Worm (Caenorhabditis elegans): Measurements from ENCODE around the gene C07G1.7.

C07G1.7 gene

DNA sequence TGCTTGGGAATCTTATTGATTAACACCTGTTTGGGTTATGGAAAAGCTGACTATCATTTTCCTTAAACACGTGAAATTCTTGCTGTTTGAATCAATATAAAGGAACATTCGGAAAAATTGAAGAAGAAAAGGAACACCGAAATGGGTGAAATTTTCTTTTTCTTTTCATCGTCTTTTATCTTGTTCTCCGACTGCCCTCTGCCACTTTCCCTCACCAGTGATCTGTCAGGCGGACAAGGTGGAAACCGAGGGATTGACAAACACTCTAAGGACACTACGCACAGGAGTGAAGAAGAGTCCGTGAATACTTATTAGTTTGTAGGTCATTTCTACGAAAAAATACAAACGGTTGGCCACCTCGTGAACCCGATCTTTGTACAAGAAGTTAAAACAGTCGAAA is 21.6 kb upstream of the C07G1.7 start:
- TF ChIP-seq blmp-1 (tag; optimal IDR thresholded peaks at IDR 0.05; ENCODE audit: insufficient read depth) (peak; percentile 42), snpc-4 (tag; optimal IDR thresholded peaks at IDR 0.05) (no peak)

DNA sequence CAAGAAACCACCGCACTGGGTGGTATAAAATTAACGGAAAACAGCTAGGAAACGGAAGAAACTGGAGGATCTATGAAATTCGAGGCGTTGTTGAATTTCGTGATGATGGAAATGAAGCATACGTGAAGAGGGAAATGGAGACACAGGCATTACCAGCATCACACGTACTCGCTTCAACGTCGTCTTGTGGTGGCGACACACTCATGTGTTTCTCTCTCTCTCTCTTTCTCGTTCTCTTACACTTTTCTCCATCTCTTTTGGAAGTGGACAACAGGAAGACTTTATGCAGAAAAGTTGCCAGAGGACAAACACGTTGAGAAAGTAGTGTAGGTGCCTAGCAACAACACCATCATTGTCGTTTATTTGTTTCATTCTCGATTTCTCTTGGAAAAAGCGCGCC is 20.8 kb upstream of the C07G1.7 start:
- TF ChIP-seq ztf-1 (GFP tag; conservative IDR thresholded peaks at IDR 0.05) (no peak), nhr-129 (tag; optimal IDR thresholded peaks at IDR 0.05) (peak; percentile 80), lin-11 (tag; optimal IDR thresholded peaks at IDR 0.05) (peak; percentile 55), ztf-11 (tag; optimal IDR thresholded peaks at IDR 0.05) (no peak), crh-2 (tag; optimal IDR thresholded peaks at IDR 0.05) (peak; percentile 33), ceh-82 (tag; optimal IDR thresholded peaks at IDR 0.05) (no peak), unc-55 (GFP tag; optimal IDR thresholded peaks at IDR 0.05) (peak; percentile 73), snpc-4 (tag; optimal IDR thresholded peaks at IDR 0.05) (no peak), mdl-1 (tag; optimal IDR thresholded peaks at IDR 0.05) (no peak), ceh-16 (tag; optimal IDR thresholded peaks at IDR 0.05) (no peak), ztf-4 (tag; optimal IDR thresholded peaks at IDR 0.05) (no peak), C34F6.9 (tag; optimal IDR thresholded peaks at IDR 0.05) (peak; percentile 57), lin-13 (GFP tag; optimal IDR thresholded peaks at IDR 0.05) (no peak), unc-39 (tag; optimal IDR thresholded peaks at IDR 0.05) (no peak), gmeb-1 (tag; optimal IDR thresholded peaks at IDR 0.05) (no peak), lsy-2 (tag; optimal IDR thresholded peaks at IDR 0.05) (peak in 1 of 2 experiments; percentile 47), aly-2 (tag; optimal IDR thresholded peaks at IDR 0.05) (no peak), egl-27 (tag; optimal IDR thresholded peaks at IDR 0.05) (no peak), fos-1 (tag; optimal IDR thresholded peaks at IDR 0.05) (peak; percentile 25), sma-3 (GFP tag; optimal IDR thresholded peaks at IDR 0.05) (no peak), skn-1 (tag; optimal IDR thresholded peaks at IDR 0.05) (no peak), mbf-1 (tag; optimal IDR thresholded peaks at IDR 0.05) (no peak), nhr-11 (tag; optimal IDR thresholded peaks at IDR 0.05) (no peak)

DNA sequence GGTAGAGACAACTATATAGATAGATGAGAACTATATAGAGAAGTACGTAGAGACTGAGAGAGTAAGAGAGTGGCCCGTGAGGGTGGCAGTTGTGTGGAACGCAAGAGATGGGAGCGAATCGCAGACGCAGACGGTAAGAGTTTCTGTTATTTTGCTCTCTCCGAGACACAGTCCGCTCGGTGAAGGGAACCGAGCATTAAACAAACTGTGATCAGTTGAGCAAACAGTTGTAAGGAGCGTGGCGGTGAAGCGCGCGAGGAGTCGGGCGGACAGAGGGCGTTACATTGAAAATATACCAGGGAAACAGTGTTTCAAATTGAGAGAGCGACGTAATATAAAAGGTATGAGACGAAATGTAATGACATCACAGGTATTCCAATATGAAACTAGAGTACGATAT is 17.9 kb upstream of the C07G1.7 start:
- TF ChIP-seq F13H6.1 (tag; optimal IDR thresholded peaks at IDR 0.05) (peak; percentile 91), zag-1 (tag; optimal IDR thresholded peaks at IDR 0.05) (no peak), unc-62 (GFP tag; optimal IDR thresholded peaks at IDR 0.05) (no peak), nhr-23 (tag; optimal IDR thresholded peaks at IDR 0.05) (no peak), nhr-21 (tag; optimal IDR thresholded peaks at IDR 0.05) (no peak), ceh-16 (tag; optimal IDR thresholded peaks at IDR 0.05) (no peak), nhr-12 (tag; optimal IDR thresholded peaks at IDR 0.05) (no peak), unc-39 (tag; optimal IDR thresholded peaks at IDR 0.05) (no peak), ztf-11 (tag; optimal IDR thresholded peaks at IDR 0.05) (no peak), nhr-77 (tag; optimal IDR thresholded peaks at IDR 0.05) (no peak), ama-1 (optimal IDR thresholded peaks at IDR 0.05) (no peak), nhr-11 (tag; optimal IDR thresholded peaks at IDR 0.05) (no peak), lin-11 (tag; optimal IDR thresholded peaks at IDR 0.05) (no peak), sem-4 (tag; optimal IDR thresholded peaks at IDR 0.05) (no peak), lin-39 (tag; optimal IDR thresholded peaks at IDR 0.05) (no peak), Y55F3AM.14 (GFP tag; optimal IDR thresholded peaks at IDR 0.05) (no peak), nhr-129 (tag; optimal IDR thresholded peaks at IDR 0.05) (peak; percentile 52), aly-2 (tag; optimal IDR thresholded peaks at IDR 0.05) (no peak), crh-2 (tag; optimal IDR thresholded peaks at IDR 0.05) (peak; percentile 29), sma-9 (GFP tag; optimal IDR thresholded peaks at IDR 0.05) (peak; percentile 80), sma-9 (tag; optimal IDR thresholded peaks at IDR 0.05) (no peak), ztf-1 (GFP tag; conservative IDR thresholded peaks at IDR 0.05) (no peak), ceh-82 (tag; optimal IDR thresholded peaks at IDR 0.05) (no peak), mab-5 (tag; optimal IDR thresholded peaks at IDR 0.05) (no peak), peb-1 (tag; optimal IDR thresholded peaks at IDR 0.05) (no peak), nhr-6 (tag; optimal IDR thresholded peaks at IDR 0.05) (no peak), nhr-25 (tag; optimal IDR thresholded peaks at IDR 0.05) (peak; percentile 2), blmp-1 (tag; optimal IDR thresholded peaks at IDR 0.05; ENCODE audit: insufficient read depth) (no peak), sma-3 (GFP tag; optimal IDR thresholded peaks at IDR 0.05) (peak; percentile 50), R02D3.7 (tag; optimal IDR thresholded peaks at IDR 0.05) (no peak), ztf-4 (tag; optimal IDR thresholded peaks at IDR 0.05) (no peak), fos-1 (tag; optimal IDR thresholded peaks at IDR 0.05) (peak; percentile 4), mbf-1 (tag; optimal IDR thresholded peaks at IDR 0.05) (no peak), unc-55 (GFP tag; optimal IDR thresholded peaks at IDR 0.05) (no peak), gmeb-1 (tag; optimal IDR thresholded peaks at IDR 0.05) (peak; percentile 44), mdl-1 (tag; optimal IDR thresholded peaks at IDR 0.05) (peak in 1 of 2 experiments; percentile 37), lsy-2 (tag; optimal IDR thresholded peaks at IDR 0.05) (peak in 1 of 2 experiments; percentile 29), lin-13 (GFP tag; optimal IDR thresholded peaks at IDR 0.05) (no peak), egl-27 (tag; optimal IDR thresholded peaks at IDR 0.05) (peak; percentile 11), skn-1 (tag; optimal IDR thresholded peaks at IDR 0.05) (no peak), nhr-10 (tag; optimal IDR thresholded peaks at IDR 0.05) (no peak), dmd-4 (tag; optimal IDR thresholded peaks at IDR 0.05) (no peak), snpc-4 (tag; optimal IDR thresholded peaks at IDR 0.05) (no peak), C34F6.9 (tag; optimal IDR thresholded peaks at IDR 0.05) (peak; percentile 20), alr-1 (tag; optimal IDR thresholded peaks at IDR 0.05) (no peak), elt-1 (tag; optimal IDR thresholded peaks at IDR 0.05) (no peak), elt-3 (tag; optimal IDR thresholded peaks at IDR 0.05) (no peak), nhr-237 (tag; optimal IDR thresholded peaks at IDR 0.05) (no peak)

Data from whole organism, L2 larva.